Worm (Caenorhabditis elegans): ENCODE data around the gene C07E3.9.

The C07E3.9 gene

DNA sequence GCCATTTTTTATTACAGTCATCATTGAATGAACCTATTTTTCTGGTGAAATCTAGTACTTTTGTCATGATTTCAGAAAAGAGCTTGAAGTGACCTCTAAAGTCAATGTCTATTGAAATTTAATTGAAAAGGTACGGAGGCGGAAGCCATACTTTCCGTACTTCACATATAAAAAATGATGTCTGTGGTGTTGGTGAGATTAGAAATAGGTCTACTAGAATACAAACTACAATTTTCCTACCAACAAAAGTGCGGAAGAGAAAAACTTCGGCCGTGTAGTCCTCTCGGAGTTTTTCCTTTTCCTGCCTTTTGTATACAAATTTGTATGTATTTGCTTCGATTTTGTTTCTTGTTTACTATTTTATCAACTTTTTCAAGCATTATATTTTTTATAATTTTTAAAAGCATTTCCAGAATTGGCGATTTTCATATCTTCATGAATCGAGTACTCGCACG, 44.8 kb downstream of the C07E3.9 start, which contains the start of gene T09F3.4:
TSS of gene T09F3.4 (plus strand) at position 405 of the 455 bp plus-strand sequence.
- TF ChIP-seq B0261.1 (tag; optimal IDR thresholded peaks at IDR 0.05) (no peak), repo-1 (tag; optimal IDR thresholded peaks at IDR 0.05) (no peak), nfyb-1 (GFP tag; IDR thresholded peaks at IDR 0.05) (no peak), sdz-38 (tag; optimal IDR thresholded peaks at IDR 0.05) (no peak), ceh-40 (GFP tag; IDR thresholded peaks at IDR 0.05) (no peak), dpff-1 (tag; optimal IDR thresholded peaks at IDR 0.05) (no peak), F22D6.2 (tag; optimal IDR thresholded peaks at IDR 0.05) (no peak), C06A6.2 (GFP tag; conservative IDR thresholded peaks at IDR 0.05) (no peak), die-1 (tag; optimal IDR thresholded peaks at IDR 0.05) (no peak), madf-6 (GFP tag; IDR thresholded peaks at IDR 0.05) (peak; percentile 82), nhr-120 (GFP tag; IDR thresholded peaks at IDR 0.05) (no peak), madf-8 (GFP tag; conservative IDR thresholded peaks at IDR 0.05) (peak; percentile 58), efl-1 (GFP tag; optimal IDR thresholded peaks at IDR 0.05) (peak; percentile 46), nhr-80 (tag; optimal IDR thresholded peaks at IDR 0.05) (no peak), zfh-2 (GFP tag; conservative IDR thresholded peaks at IDR 0.05) (no peak), F49E8.2 (tag; optimal IDR thresholded peaks at IDR 0.05; ENCODE audit: insufficient read depth) (no peak), sea-2 (GFP tag; IDR thresholded peaks at IDR 0.05) (no peak), lin-54 (GFP tag; optimal IDR thresholded peaks at IDR 0.05) (peak; percentile 63), hmg-1.2 (GFP tag; IDR thresholded peaks at IDR 0.05) (peak; percentile 45), F10E7.11 (tag; optimal IDR thresholded peaks at IDR 0.05) (no peak), ztf-28 (GFP tag; IDR thresholded peaks at IDR 0.05) (no peak), T07F8.4 (tag; optimal IDR thresholded peaks at IDR 0.05) (no peak), hlh-12 (tag; optimal IDR thresholded peaks at IDR 0.05) (no peak), ztf-6 (GFP tag; IDR thresholded peaks at IDR 0.05) (no peak), madf-10 (tag; optimal IDR thresholded peaks at IDR 0.05) (peak; percentile 39), Y79H2A.3 (GFP tag; conservative IDR thresholded peaks at IDR 0.05) (0 out of 2 replicates have a peak, but pooled peaks have one; percentile 30), F57C9.4 (tag; optimal IDR thresholded peaks at IDR 0.05) (no peak), akir-1 (GFP tag; optimal IDR thresholded peaks at IDR 0.05) (no peak), Y53G8AR.9 (GFP tag; conservative IDR thresholded peaks at IDR 0.05) (0 out of 2 replicates have a peak, but pooled peaks have one; percentile 73), bed-2 (GFP tag; IDR thresholded peaks at IDR 0.05) (peak; percentile 76; the same call in 1 of the 2 replicates), dpl-1 (GFP tag; optimal IDR thresholded peaks at IDR 0.05) (peak; percentile 13), Y95B8A.8 (GFP tag; IDR thresholded peaks at IDR 0.05) (0 out of 2 replicates have a peak, but pooled peaks have one; percentile 18), egrh-3 (GFP tag; IDR thresholded peaks at IDR 0.05) (no peak), unc-130 (GFP tag; optimal IDR thresholded peaks at IDR 0.05) (peak; percentile 70), Y56A3A.18 (GFP tag; IDR thresholded peaks at IDR 0.05) (no peak), attf-6 (GFP tag; IDR thresholded peaks at IDR 0.05) (peak; percentile 63), lag-1 (GFP tag; IDR thresholded peaks at IDR 0.05) (no peak), tbp1 (GFP tag; optimal IDR thresholded peaks at IDR 0.05) (peak; percentile 40), cebp-1 (GFP tag; IDR thresholded peaks at IDR 0.05) (no peak), cebp-1 (tag; optimal IDR thresholded peaks at IDR 0.05) (peak; percentile 53), attf-5 (GFP tag; optimal IDR thresholded peaks at IDR 0.05) (peak; percentile 10), gei-17 (GFP tag; optimal IDR thresholded peaks at IDR 0.05) (no peak), chd-7 (tag; optimal IDR thresholded peaks at IDR 0.05) (no peak), mes-4 (tag; optimal IDR thresholded peaks at IDR 0.05) (no peak), ceh-58 (GFP tag; IDR thresholded peaks at IDR 0.05) (no peak), nhr-27 (tag; optimal IDR thresholded peaks at IDR 0.05) (no peak), let-607 (tag; optimal IDR thresholded peaks at IDR 0.05) (no peak), nhr-179 (tag; optimal IDR thresholded peaks at IDR 0.05) (no peak), lin-40 (tag; optimal IDR thresholded peaks at IDR 0.05) (no peak), nfya-2 (GFP tag; IDR thresholded peaks at IDR 0.05) (no peak)
